Comparison of ENCODE assay signal across 1 worm cellular context in genomic region chrIV:9632966-9633494, ce11.
TF ChIP-seq lines count a peak whose summit lies in the region.

No protein-coding gene starts in this region.

TF ChIP-seq in whole organism, L1 larva, 84 proteins besides CTCF, POLR2A, EP300 and RAD21 (continued from another document):
- TF ChIP-seq dpl-1 (GFP tag; optimal IDR thresholded peaks at IDR 0.05; lab: Kevin White, UChicago): no peak
- no peak for TF ChIP-seq ztf-4 (tag; optimal IDR thresholded peaks at IDR 0.05; lab: Kevin White, UChicago)
- no peak for TF ChIP-seq ceh-82 (tag; optimal IDR thresholded peaks at IDR 0.05; lab: Kevin White, UChicago)
- TF ChIP-seq fkh-8 (tag; optimal IDR thresholded peaks at IDR 0.05; lab: Kevin White, UChicago): no peak
- TF ChIP-seq fos-1 (tag; optimal IDR thresholded peaks at IDR 0.05; lab: Kevin White, UChicago): no peak
- no peak for TF ChIP-seq unc-86 (tag; optimal IDR thresholded peaks at IDR 0.05; lab: Kevin White, UChicago)
- no peak for TF ChIP-seq skn-1 (tag; optimal IDR thresholded peaks at IDR 0.05; lab: Kevin White, UChicago)
TF ChIP-seq in whole organism, L1 larva: peak in this region for 7.
